Fruit fly (Drosophila melanogaster) whole organism, prepupa: Measurements from ENCODE around the gene CG7707.

Experiments used
- CG6854 ChIP-seq: fragments of 200-800 bp; sonication (Bioruptor generic); optimal IDR thresholded peaks from 2 replicates; lab custom pipeline; 2017; ENCODE audit warnings: missing biosample characterization, mild to moderate bottlenecking, missing genetic modification characterization
- CG7368 ChIP-seq: fragments of 200-800 bp; sonication (Bioruptor generic); optimal IDR thresholded peaks from 3 replicates; lab custom pipeline; 2016; ENCODE audit warnings: missing biosample characterization, missing genetic modification characterization
- CG9139 ChIP-seq: fragments of 200-800 bp; sonication (Bioruptor generic); optimal IDR thresholded peaks from 3 replicates; lab custom pipeline; 2017; ENCODE audit warnings: missing biosample characterization, mild to moderate bottlenecking, missing genetic modification characterization
- Eip75B ChIP-seq: fragments of 200-800 bp; sonication (Bioruptor generic); optimal IDR thresholded peaks from 3 replicates; lab custom pipeline; 2016; ENCODE audit warnings: missing biosample characterization, missing genetic modification characterization
- Eip93F ChIP-seq: fragments of 200-800 bp; sonication (Bioruptor generic); optimal IDR thresholded peaks from 2 replicates; lab custom pipeline; 2016; ENCODE audit warnings: missing biosample characterization, mild to moderate bottlenecking, missing genetic modification characterization
- Ets21C ChIP-seq: fragments of 200-800 bp; sonication (Bioruptor generic); optimal IDR thresholded peaks from 3 replicates; lab custom pipeline; 2016; ENCODE audit warnings: missing biosample characterization, missing genetic modification characterization
- Gug ChIP-seq: fragments of 200-800 bp; sonication (Bioruptor generic); IDR thresholded peaks from 2 replicates; pipeline ENCODE4 v1.3.6; 2022; ENCODE audit warnings: missing biosample characterization, missing genetic modification characterization
- OdsH ChIP-seq: fragments of 200-800 bp; sonication (Bioruptor generic); optimal IDR thresholded peaks from 3 replicates; lab custom pipeline; 2016; ENCODE audit warnings: missing biosample characterization, missing genetic modification characterization
- fd85E ChIP-seq: fragments of 200-800 bp; sonication (Bioruptor generic); optimal IDR thresholded peaks from 3 replicates; lab custom pipeline; 2016; ENCODE audit warnings: missing biosample characterization, missing genetic modification characterization
- ss ChIP-seq, 2 experiments: fragments of 200-800 bp; sonication (Bioruptor generic); optimal IDR thresholded peaks; 2 replicates in 1 of 2; 3 replicates in 1 of 2; lab custom pipeline; 2017 to 2018; ENCODE audit warnings: mild to moderate bottlenecking in 2 of 2, missing biosample characterization in 2 of 2, missing genetic modification characterization in 2 of 2, moderate library complexity in 1 of 2

DNA sequence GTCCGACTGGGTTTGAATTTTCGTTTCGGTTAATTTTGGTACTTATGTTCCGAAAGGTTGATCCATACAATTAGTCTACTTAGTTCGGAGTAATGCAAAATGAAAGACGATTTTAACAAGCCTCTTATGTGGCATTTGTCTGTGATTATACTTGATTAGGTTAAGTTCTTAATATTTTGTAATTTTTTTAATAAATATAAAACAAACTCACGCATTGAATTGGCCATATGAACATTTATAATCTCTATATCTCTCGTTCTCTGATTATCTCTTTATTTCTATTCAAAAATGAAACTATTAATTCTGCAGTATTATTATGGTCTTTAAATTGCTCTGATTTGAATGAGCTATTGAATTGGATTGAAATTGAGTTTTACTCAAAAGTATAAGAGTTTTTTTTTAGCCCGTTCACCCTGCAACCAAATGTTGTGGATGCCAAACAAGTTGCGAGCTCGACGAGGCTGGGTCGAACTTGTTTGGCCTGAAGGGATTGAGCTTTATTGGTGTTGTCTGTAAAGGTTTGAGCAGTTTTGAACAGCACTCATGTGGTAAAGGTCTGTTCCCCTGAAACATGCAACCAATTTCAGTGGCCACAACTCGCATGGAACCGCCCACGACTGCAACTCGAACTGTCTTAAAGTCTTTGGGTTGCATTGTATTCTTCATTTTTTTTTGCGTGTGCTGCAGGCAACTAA lies 10.8 kb downstream of the CG7707 start, which contains the start of gene CG6497:
- TF ChIP-seq Gug: no peak
- TF ChIP-seq Eip75B (GFP tag; lab: Kevin White, UChicago): no peak
- no peak for TF ChIP-seq Ets21C
- no peak for TF ChIP-seq OdsH
- no peak for TF ChIP-seq ss (GFP tag; optimal IDR thresholded peaks at IDR 0.05; lab: Kevin White, UChicago)
- no peak for TF ChIP-seq CG9139 (GFP tag; lab: Kevin White, UChicago)
- no peak for TF ChIP-seq CG6854 (GFP tag; lab: Kevin White, UChicago)
- TF ChIP-seq fd85E (GFP tag; lab: Kevin White, UChicago): no peak
- no peak for TF ChIP-seq Eip93F (GFP tag; lab: Kevin White, UChicago)
- no peak for TF ChIP-seq CG7368
